Fruit fly (Drosophila melanogaster): Measurements from ENCODE around the gene CG43336.

CG43336 gene

dm6 chr3R:15665962-15666361, 29.0 kb downstream of the CG43336 start, which contains the start of gene pxb (continued):
- TF ChIP-seq eve (GFP tag; optimal IDR thresholded peaks at IDR 0.05) (no peak), CG4328 (GFP tag; optimal IDR thresholded peaks at IDR 0.05) (no peak), CG3281 (GFP tag; optimal IDR thresholded peaks at IDR 0.05) (no peak), hbn (GFP tag; IDR thresholded peaks at IDR 0.05; ENCODE audit: partially characterized antibody) (no peak), twi (tag; optimal IDR thresholded peaks at IDR 0.05) (peak; percentile 31), hkb (optimal IDR thresholded peaks at IDR 0.05) (no peak), hkb (GFP tag; IDR thresholded peaks at IDR 0.05) (0 out of 2 replicates have a peak, but pooled peaks have one; percentile 31), Opbp (GFP tag; IDR thresholded peaks at IDR 0.05; ENCODE audit: partially characterized antibody) (peak; percentile 77), Dad (GFP tag; optimal IDR thresholded peaks at IDR 0.05) (no peak), lab (GFP tag; optimal IDR thresholded peaks at IDR 0.05) (peak; percentile 2), CG7745 (tag; optimal IDR thresholded peaks at IDR 0.05) (peak; percentile 46), CG17361 (GFP tag; IDR thresholded peaks at IDR 0.05) (no peak), Bgb (GFP tag; IDR thresholded peaks at IDR 0.05; ENCODE audit: partially characterized antibody) (peak; percentile 60), CG16815 (GFP tag; optimal IDR thresholded peaks at IDR 0.05) (no peak), CG30403 (GFP tag; optimal IDR thresholded peaks at IDR 0.05) (no peak), pan (optimal IDR thresholded peaks at IDR 0.05) (no peak), pan (GFP tag; optimal IDR thresholded peaks at IDR 0.05 in 1 of 2, IDR thresholded peaks at IDR 0.05 in 1 of 2) (peak in 1 of 2 experiments; percentile 49), Fer3 (tag; optimal IDR thresholded peaks at IDR 0.05) (no peak), CG3163 (GFP tag; optimal IDR thresholded peaks at IDR 0.05) (no peak), en (GFP tag; optimal IDR thresholded peaks at IDR 0.05) (no peak), CG6272 (GFP tag; IDR thresholded peaks at IDR 0.05) (no peak), Sry-β (GFP tag; optimal IDR thresholded peaks at IDR 0.05) (no peak), PHDP (tag; optimal IDR thresholded peaks at IDR 0.05) (peak; percentile 7), CG8359 (GFP tag; optimal IDR thresholded peaks at IDR 0.05; ENCODE audit: borderline replicate concordance) (no peak), CG2116 (GFP tag; optimal IDR thresholded peaks at IDR 0.05) (no peak), Side (GFP tag; optimal IDR thresholded peaks at IDR 0.05) (peak; percentile 15), Deaf1 (tag; optimal IDR thresholded peaks at IDR 0.05) (peak; percentile 97), Drgx (GFP tag; IDR thresholded peaks at IDR 0.05) (peak; percentile 59; the same call in 1 of the 2 replicates), CG2712 (tag; optimal IDR thresholded peaks at IDR 0.05) (peak; percentile 37), Spps (tag; optimal IDR thresholded peaks at IDR 0.05) (peak; percentile 22), CG1602 (GFP tag; optimal IDR thresholded peaks at IDR 0.05) (no peak), tap (tag; optimal IDR thresholded peaks at IDR 0.05) (no peak), trem (tag; optimal IDR thresholded peaks at IDR 0.05) (peak; percentile 10), nmo (GFP tag; optimal IDR thresholded peaks at IDR 0.05) (no peak), CG8765 (GFP tag; IDR thresholded peaks at IDR 0.05) (peak; percentile 21; the same call in 1 of the 2 replicates), CG17568 (GFP tag; optimal IDR thresholded peaks at IDR 0.05) (peak; percentile 12), slbo (GFP tag; IDR thresholded peaks at IDR 0.05) (no peak), CG6854 (GFP tag; optimal IDR thresholded peaks at IDR 0.05) (no peak), CG16813 (GFP tag; IDR thresholded peaks at IDR 0.05; ENCODE audit: partially characterized antibody) (no peak), fru (optimal IDR thresholded peaks at IDR 0.05) (no peak), CG10959 (GFP tag; IDR thresholded peaks at IDR 0.05) (no peak), NfI (GFP tag; optimal IDR thresholded peaks at IDR 0.05) (no peak), ttk (GFP tag; IDR thresholded peaks at IDR 0.05) (no peak), seq (GFP tag; IDR thresholded peaks at IDR 0.05) (no peak), corto (GFP tag; optimal IDR thresholded peaks at IDR 0.05) (no peak), BEAF-32 (GFP tag; optimal IDR thresholded peaks at IDR 0.05) (no peak), caup (GFP tag; optimal IDR thresholded peaks at IDR 0.05; ENCODE audit: severe bottlenecking) (peak; percentile 32), pzg (GFP tag; optimal IDR thresholded peaks at IDR 0.05) (no peak), Doc3 (GFP tag; IDR thresholded peaks at IDR 0.05; ENCODE audit: partially characterized antibody) (no peak), abd-A (tag; optimal IDR thresholded peaks at IDR 0.05) (peak; percentile 26), p53 (GFP tag; optimal IDR thresholded peaks at IDR 0.05) (no peak)
